Worm (Caenorhabditis elegans) whole organism, L2 larva: ENCODE data around the gene Y102A5C.36.

Experiments
- fos-1 ChIP-seq: fragments of 150-350 bp; optimal IDR thresholded peaks from 2 replicates; lab custom pipeline; 2014; ENCODE audit warnings: missing biosample characterization, missing genetic modification characterization
- nhr-11 ChIP-seq: fragments of 150-350 bp; optimal IDR thresholded peaks from 2 replicates; lab custom pipeline; 2014; ENCODE audit warnings: missing biosample characterization, missing genetic modification characterization
- nhr-21 ChIP-seq: fragments of 150-350 bp; optimal IDR thresholded peaks from 2 replicates; lab custom pipeline; 2014; ENCODE audit warnings: missing biosample characterization, missing genetic modification characterization
- snpc-4 ChIP-seq: fragments of 150-350 bp; optimal IDR thresholded peaks from 2 replicates; lab custom pipeline; 2014; ENCODE audit warnings: missing biosample characterization, missing genetic modification characterization
- zag-1 ChIP-seq: fragments of 150-350 bp; optimal IDR thresholded peaks from 2 replicates; lab custom pipeline; 2014; ENCODE audit warnings: missing biosample characterization, missing genetic modification characterization

- TF ChIP-seq fos-1 (tag; lab: Kevin White, UChicago) (no peak), snpc-4 (tag; lab: Kevin White, UChicago) (no peak), nhr-11 (tag; lab: Kevin White, UChicago) (no peak), nhr-21 (tag; lab: Kevin White, UChicago) (no peak), zag-1 (tag; lab: Kevin White, UChicago) (no peak)
Measured at ce11 chrV:16956229-16956628, 29.0 kb upstream of the Y102A5C.36 start, which contains the start of gene clec-239.
